Fruit fly (Drosophila melanogaster): ENCODE data around the gene CG7694.
A peak's percentile ranks its signal among the peaks of the same experiment; 100 is the strongest.

DNA sequence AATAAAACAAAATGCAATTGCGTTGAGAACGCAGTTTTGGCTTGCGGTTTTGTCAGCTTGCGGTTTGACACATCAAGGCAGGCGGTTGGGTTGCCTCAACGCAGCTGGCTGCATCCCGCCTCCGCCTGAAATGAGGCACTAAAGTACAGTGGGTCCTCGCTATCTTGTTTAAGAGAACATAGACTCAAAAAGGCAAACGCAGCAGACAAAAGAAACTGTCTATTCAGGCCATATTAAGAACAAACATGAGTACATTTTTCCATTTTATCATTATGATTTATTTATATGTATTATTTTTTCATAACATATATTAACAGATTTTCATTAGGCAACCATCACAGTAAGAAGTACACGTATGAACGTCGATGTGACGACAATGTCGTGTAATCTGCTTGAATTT, 66.8 kb downstream of the CG7694 start:
- TF ChIP-seq Gug (GFP tag; IDR thresholded peaks at IDR 0.05) (peak; percentile 30; the same call in 1 of the 2 replicates), CG15336 (GFP tag; IDR thresholded peaks at IDR 0.05) (peak; percentile 60), CG3919 (GFP tag; optimal IDR thresholded peaks at IDR 0.05) (peak; percentile 27), OdsH (GFP tag; optimal IDR thresholded peaks at IDR 0.05) (peak; percentile 13), CG9139 (GFP tag; optimal IDR thresholded peaks at IDR 0.05) (no peak), Ets96B (tag; optimal IDR thresholded peaks at IDR 0.05) (peak; percentile 25), Hr4 (GFP tag; optimal IDR thresholded peaks at IDR 0.05) (peak; percentile 19), CG6854 (GFP tag; optimal IDR thresholded peaks at IDR 0.05) (no peak), CG7368 (GFP tag; optimal IDR thresholded peaks at IDR 0.05) (no peak), CG31627 (GFP tag; optimal IDR thresholded peaks at IDR 0.05) (no peak), CG32006 (GFP tag; optimal IDR thresholded peaks at IDR 0.05) (peak; percentile 46), spab (GFP tag; optimal IDR thresholded peaks at IDR 0.05) (no peak), CG11902 (GFP tag; optimal IDR thresholded peaks at IDR 0.05) (no peak)

All from whole organism, prepupa.